Fruit fly (Drosophila melanogaster) S2 (cell line): ENCODE measurements around the gene osk.
A peak's percentile ranks its signal among the peaks of the same experiment; 100 is the strongest.

Experiments
- CG8478 ChIP-seq: fragments of >200 bp; optimal IDR thresholded peaks from 2 replicates; lab custom pipeline; 2018
- CTCF ChIP-seq, 2 experiments: fragments of >200 bp; optimal IDR thresholded peaks; 2 replicates each; lab custom pipeline; 2018

Gene osk

DNA sequence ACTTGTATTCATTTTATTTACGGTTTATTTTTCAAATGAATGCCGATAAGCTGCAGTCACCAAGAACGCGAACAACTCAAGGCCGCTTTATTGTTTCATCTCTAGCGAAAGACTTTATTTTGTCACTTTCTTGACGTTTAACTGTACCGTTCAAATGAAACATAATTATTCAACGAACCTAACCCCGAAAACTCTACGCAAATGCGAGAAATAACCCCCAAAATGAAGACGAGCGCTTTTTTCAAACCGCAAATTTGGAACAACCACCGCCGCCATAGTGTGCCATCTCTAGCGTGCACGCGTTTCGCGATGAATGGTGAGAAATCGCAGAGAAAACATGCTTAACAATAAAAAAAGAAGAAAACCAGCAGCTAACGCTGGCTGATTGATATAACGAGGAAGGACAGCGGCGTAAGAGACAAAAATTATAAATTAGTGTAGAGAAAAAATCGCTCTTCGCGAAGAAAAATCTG is 49.7 kb downstream of the osk start, which contains the start of gene CG11970:
Gene CG11970, plus strand, starts transcription at position 117 of the 473 bp plus-strand sequence.
- TF ChIP-seq CG8478 (lab: Kevin White, UChicago) (no peak), CTCF (optimal IDR thresholded peaks at IDR 0.05; lab: Kevin White, UChicago) (peak in 1 of 2 experiments; percentile 25)
